Fruit fly (Drosophila melanogaster): ENCODE results near the gene Dhc98D.

DNA sequence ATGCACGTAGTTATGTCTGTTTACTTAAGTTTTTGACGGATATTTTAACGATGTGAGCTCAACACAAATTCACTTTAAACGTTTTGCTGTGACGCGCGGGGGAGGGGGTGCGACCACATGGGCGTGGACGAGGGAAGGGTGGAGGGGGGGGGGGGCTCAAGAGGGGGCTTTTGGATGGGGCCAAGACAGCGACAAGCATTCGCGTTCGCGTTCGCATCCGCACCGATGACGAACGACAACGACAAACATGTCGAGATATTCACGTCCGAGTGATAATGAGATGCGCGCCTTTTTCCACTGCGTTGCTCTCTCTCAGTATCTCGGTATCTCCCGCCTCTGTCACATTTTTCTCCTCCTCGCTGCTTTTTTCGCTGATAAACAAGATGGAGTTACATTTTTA lies 76.8 kb downstream of the Dhc98D start:
- no peak for TF ChIP-seq h (optimal IDR thresholded peaks at IDR 0.05)
- no peak for TF ChIP-seq insv (optimal IDR thresholded peaks at IDR 0.05)

Data from Kc167 (cell line).